Worm (Caenorhabditis elegans) whole organism, L4 larva: Measurements from ENCODE around the gene F59B1.2.

Experiments used
- D1046.2 ChIP-seq: fragments of 200-800 bp; sonication (Bioruptor generic); IDR thresholded peaks from 2 replicates; pipeline ENCODE4 v1.3.6; 2022; ENCODE audit warnings: missing genetic modification characterization, missing compliant biosample characterization
- F10B5.3 ChIP-seq: sonication (generic microtip); optimal IDR thresholded peaks from 2 replicates; lab custom pipeline; 2016; ENCODE audit warnings: mild to moderate bottlenecking, missing genetic modification characterization, missing compliant biosample characterization
- F44E2.7 ChIP-seq: fragments of 200-800 bp; sonication (Bioruptor generic); IDR thresholded peaks from 2 replicates; pipeline ENCODE4 v2.1.2; 2022; ENCODE audit warnings: missing genetic modification characterization, missing compliant biosample characterization
- T20F7.1 ChIP-seq: fragments of 200-800 bp; sonication (Bioruptor generic); optimal IDR thresholded peaks from 2 replicates; lab custom pipeline; 2018; ENCODE audit warnings: mild to moderate bottlenecking, missing genetic modification characterization, missing compliant biosample characterization
- Y105C5A.15 ChIP-seq: fragments of 200-800 bp; sonication (Bioruptor generic); IDR thresholded peaks from 2 replicates; pipeline ENCODE4 v1.3.6; 2022; ENCODE audit warnings: missing genetic modification characterization, missing compliant biosample characterization
- Y48G9A.11 ChIP-seq: fragments of 200-800 bp; sonication (Bioruptor generic); IDR thresholded peaks from 2 replicates; pipeline ENCODE4 v1.3.6; 2022; ENCODE audit warnings: missing genetic modification reagents, missing genetic modification characterization, missing compliant biosample characterization
- Y5F2A.4 ChIP-seq: fragments of 200-800 bp; sonication (Bioruptor generic); optimal IDR thresholded peaks from 2 replicates; lab custom pipeline; 2018; ENCODE audit warnings: mild to moderate bottlenecking, missing genetic modification characterization, missing compliant biosample characterization
- ZK337.2 ChIP-seq: fragments of 200-800 bp; sonication (Bioruptor generic); IDR thresholded peaks from 2 replicates; pipeline ENCODE4 v1.3.6; 2022; ENCODE audit warnings: missing genetic modification reagents, missing genetic modification characterization, missing compliant biosample characterization
- ZK546.5 ChIP-seq, 2 experiments: sonication (generic microtip); optimal IDR thresholded peaks; 2 replicates each; lab custom pipeline; 2017; ENCODE audit warnings: missing biosample characterization in 2 of 2, missing genetic modification characterization in 2 of 2
- aly-2 ChIP-seq: sonication (generic microtip); optimal IDR thresholded peaks from 2 replicates; lab custom pipeline; 2018; ENCODE audit warnings: missing biosample characterization, missing genetic modification characterization
- arid-1 ChIP-seq: fragments of 200-800 bp; sonication (Bioruptor generic); conservative IDR thresholded peaks from 2 replicates; pipeline ENCODE4 v1.3.6; 2022; ENCODE audit warnings: missing genetic modification reagents, missing genetic modification characterization, missing compliant biosample characterization
- ceh-20 ChIP-seq: fragments of 200-800 bp; sonication (Bioruptor generic); IDR thresholded peaks from 2 replicates; pipeline ENCODE4 v1.3.6; 2022; ENCODE audit warnings: missing genetic modification reagents, missing genetic modification characterization, missing compliant biosample characterization
- ceh-62 ChIP-seq: sonication (generic microtip); optimal IDR thresholded peaks from 2 replicates; lab custom pipeline; 2017; ENCODE audit warnings: missing biosample characterization, missing genetic modification characterization
- ctbp-1 ChIP-seq: fragments of 200-800 bp; sonication (Bioruptor generic); IDR thresholded peaks from 2 replicates; pipeline ENCODE4 v1.3.6; 2022; ENCODE audit warnings: missing genetic modification reagents, missing genetic modification characterization, missing compliant biosample characterization
- daf-12 ChIP-seq: fragments of 150-350 bp; optimal IDR thresholded peaks from 2 replicates; lab custom pipeline; 2014; ENCODE audit warnings: missing biosample characterization, missing genetic modification reagents, missing genetic modification characterization
- daf-16 ChIP-seq, 3 experiments: sonication (generic microtip); optimal IDR thresholded peaks; 2 replicates each; lab custom pipeline; 2016 to 2017; ENCODE audit warnings: missing genetic modification characterization in 3 of 3, missing genetic modification reagents in 3 of 3, mild to moderate bottlenecking in 2 of 3, missing compliant biosample characterization in 2 of 3, missing biosample characterization in 1 of 3, moderate library complexity in 1 of 3
- daf-19 ChIP-seq: fragments of 200-800 bp; sonication (Bioruptor generic); conservative IDR thresholded peaks from 2 replicates; pipeline ENCODE4 v1.3.6; 2022; ENCODE audit warnings: missing genetic modification characterization, missing compliant biosample characterization
- daf-8 ChIP-seq: fragments of 200-800 bp; sonication (Bioruptor generic); IDR thresholded peaks from 2 replicates; pipeline ENCODE4 v1.3.6; 2022; ENCODE audit warnings: missing genetic modification characterization, missing compliant biosample characterization
- dmd-9 ChIP-seq: fragments of 200-800 bp; sonication (Bioruptor generic); IDR thresholded peaks from 2 replicates; pipeline ENCODE4 v1.3.6; 2022; ENCODE audit warnings: missing genetic modification reagents, missing genetic modification characterization, missing compliant biosample characterization
- egl-27 ChIP-seq: sonication (generic microtip); optimal IDR thresholded peaks from 3 replicates; lab custom pipeline; 2017; ENCODE audit warnings: missing biosample characterization, missing genetic modification reagents, missing genetic modification characterization
- fkh-10 ChIP-seq: fragments of 150-350 bp; optimal IDR thresholded peaks from 2 replicates; lab custom pipeline; 2014; ENCODE audit warnings: missing biosample characterization, missing genetic modification reagents, missing genetic modification characterization
- hif-1 ChIP-seq, 2 experiments: sonication (generic microtip); optimal IDR thresholded peaks; 2 replicates each; lab custom pipeline; 2016 to 2017; ENCODE audit warnings: missing compliant biosample characterization in 2 of 2, missing genetic modification characterization in 2 of 2, missing genetic modification reagents in 2 of 2, missing genotype in 2 of 2, mild to moderate bottlenecking in 1 of 2
- hlh-11 ChIP-seq: fragments of 200-800 bp; sonication (Bioruptor generic); optimal IDR thresholded peaks from 2 replicates; lab custom pipeline; 2018; ENCODE audit warnings: mild to moderate bottlenecking, missing genetic modification characterization, missing compliant biosample characterization
- hlh-30 ChIP-seq: sonication (generic microtip); optimal IDR thresholded peaks from 2 replicates; lab custom pipeline; 2017; ENCODE audit warnings: antibody characterized with exemption, mild to moderate bottlenecking, missing genetic modification characterization, missing compliant biosample characterization; ENCODE audit not compliant: insufficient read depth
- hmg-1.1 ChIP-seq: fragments of 200-800 bp; sonication (Bioruptor generic); IDR thresholded peaks from 2 replicates; pipeline ENCODE4 v1.3.6; 2022; ENCODE audit warnings: missing genetic modification reagents, missing genetic modification characterization, missing compliant biosample characterization
- lin-15B ChIP-seq: fragments of 150-350 bp; sonication (generic microtip); optimal IDR thresholded peaks from 3 replicates; lab custom pipeline; 2014; ENCODE audit warnings: missing biosample characterization, missing genetic modification characterization
- lir-3 ChIP-seq: sonication (generic microtip); optimal IDR thresholded peaks from 2 replicates; lab custom pipeline; 2016; ENCODE audit warnings: mild to moderate bottlenecking, missing genetic modification characterization, missing compliant biosample characterization
- madf-5 ChIP-seq, 2 experiments: fragments of 200-800 bp; sonication (Bioruptor generic); IDR thresholded peaks; 2 replicates each; pipeline ENCODE4 v1.3.6; 2022; ENCODE audit warnings: missing compliant biosample characterization in 2 of 2, missing genetic modification characterization in 2 of 2
- mdl-1 ChIP-seq, 2 experiments: fragments of 150-350 bp in 1 of 2; sonication (generic microtip) in 1 of 2; optimal IDR thresholded peaks; 2 replicates each; lab custom pipeline; 2014 to 2017; ENCODE audit warnings: missing biosample characterization in 2 of 2, missing genetic modification characterization in 2 of 2
- mep-1 ChIP-seq: fragments of 150-350 bp; sonication (generic microtip); optimal IDR thresholded peaks from 3 replicates; lab custom pipeline; 2014; ENCODE audit warnings: missing biosample characterization, missing genetic modification characterization
- mxl-3 ChIP-seq: fragments of 200-800 bp; sonication (Bioruptor generic); optimal IDR thresholded peaks from 2 replicates; lab custom pipeline; 2018; ENCODE audit warnings: mild to moderate bottlenecking, missing genetic modification characterization, missing compliant biosample characterization
- nhr-10 ChIP-seq: fragments of 150-350 bp; optimal IDR thresholded peaks from 2 replicates; lab custom pipeline; 2014; ENCODE audit warnings: missing biosample characterization, missing genetic modification characterization
- nhr-102 ChIP-seq: sonication (generic microtip); optimal IDR thresholded peaks from 2 replicates; lab custom pipeline; 2016; ENCODE audit warnings: mild to moderate bottlenecking, missing genetic modification characterization, moderate library complexity, missing compliant biosample characterization
- nhr-11 ChIP-seq: fragments of 150-350 bp; optimal IDR thresholded peaks from 2 replicates; lab custom pipeline; 2014; ENCODE audit warnings: missing biosample characterization, missing genetic modification characterization
- nhr-111 ChIP-seq: fragments of 200-800 bp; sonication (Bioruptor generic); optimal IDR thresholded peaks from 2 replicates; lab custom pipeline; 2018; ENCODE audit warnings: mild to moderate bottlenecking, missing genetic modification characterization, missing compliant biosample characterization
- nhr-6 ChIP-seq: fragments of 150-350 bp; optimal IDR thresholded peaks from 2 replicates; lab custom pipeline; 2014; ENCODE audit warnings: missing biosample characterization, missing genetic modification characterization
- php-3 ChIP-seq: fragments of 200-800 bp; sonication (Bioruptor generic); IDR thresholded peaks from 2 replicates; pipeline ENCODE4 v1.3.6; 2022; ENCODE audit warnings: missing genetic modification reagents, missing genetic modification characterization, missing compliant biosample characterization
- sdz-12 ChIP-seq: fragments of 200-800 bp; sonication (Bioruptor generic); optimal IDR thresholded peaks from 2 replicates; lab custom pipeline; 2018; ENCODE audit warnings: mild to moderate bottlenecking, missing genetic modification characterization, missing compliant biosample characterization
- spr-3 ChIP-seq: fragments of 200-800 bp; sonication (Bioruptor generic); optimal IDR thresholded peaks from 2 replicates; lab custom pipeline; 2018; ENCODE audit warnings: mild to moderate bottlenecking, missing genetic modification characterization, missing compliant biosample characterization
- unc-62 ChIP-seq, 3 experiments: fragments of 150-350 bp in 1 of 3; sonication (generic microtip); optimal IDR thresholded peaks in 2 of 3; peaks in 1 of 3; 1 replicate in 1 of 3; 2 replicates in 2 of 3; lab custom pipeline; 2014 to 2017; ENCODE audit warnings: missing biosample characterization in 3 of 3, missing genetic modification characterization in 3 of 3, missing genetic modification reagents in 3 of 3, missing genotype in 1 of 3
- vab-7 ChIP-seq: fragments of 200-800 bp; sonication (Bioruptor generic); IDR thresholded peaks from 2 replicates; pipeline ENCODE4 v1.3.6; 2022; ENCODE audit warnings: missing genetic modification reagents, missing genetic modification characterization, missing compliant biosample characterization
- zag-1 ChIP-seq: fragments of 150-350 bp; optimal IDR thresholded peaks from 2 replicates; lab custom pipeline; 2014; ENCODE audit warnings: missing biosample characterization, missing genetic modification characterization
- zfp-3 ChIP-seq: fragments of 200-800 bp; sonication (Bioruptor generic); conservative IDR thresholded peaks from 2 replicates; pipeline ENCODE4 v1.3.6; 2022; ENCODE audit warnings: missing genetic modification reagents, missing genetic modification characterization, missing compliant biosample characterization
- zip-11 ChIP-seq: fragments of 200-800 bp; sonication (Bioruptor generic); IDR thresholded peaks from 2 replicates; pipeline ENCODE4 v1.3.6; 2022; ENCODE audit warnings: missing genetic modification characterization, missing compliant biosample characterization
- zip-2 ChIP-seq: fragments of 150-350 bp; optimal IDR thresholded peaks from 2 replicates; lab custom pipeline; 2014; ENCODE audit warnings: missing biosample characterization, missing genetic modification characterization
- ztf-7 ChIP-seq: fragments of 150-350 bp; optimal IDR thresholded peaks from 2 replicates; lab custom pipeline; 2014; ENCODE audit warnings: missing biosample characterization, missing genetic modification characterization

The F59B1.2 gene

ce11 chrV:3586014-3586689 is 47.0 kb upstream of the F59B1.2 start, which contains the start of the genes rpl-11.1 and T22F3.2:
TSS of gene rpl-11.1 (minus strand) at chrV:3586064.
TSS of gene T22F3.2 (plus strand) at chrV:3586639.
- TF ChIP-seq hlh-11 (tag; lab: Kevin White, UChicago) (peak; percentile 5), nhr-111 (GFP tag; lab: Kevin White, UChicago) (no peak), ztf-7 (tag; lab: Kevin White, UChicago) (no peak), lin-15B (no peak), hlh-30 (tag; lab: Kevin White, UChicago) (peak; percentile 22), daf-16 (GFP tag; optimal IDR thresholded peaks at IDR 0.05; lab: Kevin White, UChicago) (no peak), daf-16 (tag; optimal IDR thresholded peaks at IDR 0.05; lab: Kevin White, UChicago) (peak; percentile 9), nhr-10 (tag; lab: Kevin White, UChicago) (no peak), hmg-1.1 (GFP tag; lab: Robert Waterston, UW) (peak; percentile 42; the same call in 1 of the 2 replicates), ceh-62 (tag; lab: Kevin White, UChicago) (no peak), F10B5.3 (tag; lab: Kevin White, UChicago) (no peak), daf-12 (tag; lab: Kevin White, UChicago) (no peak), egl-27 (tag; lab: Kevin White, UChicago) (no peak), Y105C5A.15 (GFP tag; lab: Robert Waterston, UW) (no peak), zag-1 (tag; lab: Kevin White, UChicago) (no peak), T20F7.1 (GFP tag; lab: Kevin White, UChicago) (no peak), dmd-9 (GFP tag; lab: Robert Waterston, UW) (no peak), mep-1 (tag; lab: Kevin White, UChicago) (peak; percentile 9), daf-19 (GFP tag; lab: Robert Waterston, UW) (no peak), fkh-10 (no peak), php-3 (GFP tag; lab: Robert Waterston, UW) (no peak), zip-11 (GFP tag; lab: Robert Waterston, UW) (no peak), ZK546.5 (tag; optimal IDR thresholded peaks at IDR 0.05; lab: Kevin White, UChicago) (no peak), Y5F2A.4 (GFP tag; lab: Kevin White, UChicago) (no peak), sdz-12 (GFP tag; lab: Kevin White, UChicago) (no peak), Y48G9A.11 (no peak), daf-8 (GFP tag; lab: Robert Waterston, UW) (no peak), nhr-11 (tag; lab: Kevin White, UChicago) (no peak), madf-5 (GFP tag; IDR thresholded peaks at IDR 0.05; lab: Robert Waterston, UW) (no peak), D1046.2 (GFP tag; lab: Robert Waterston, UW) (0 out of 2 replicates have a peak, but pooled peaks have one; percentile 24), ceh-20 (GFP tag; lab: Robert Waterston, UW) (no peak), ZK337.2 (GFP tag; lab: Robert Waterston, UW) (no peak), aly-2 (no peak), F44E2.7 (GFP tag; lab: Robert Waterston, UW) (no peak), zip-2 (no peak), nhr-6 (tag; lab: Kevin White, UChicago) (no peak), zfp-3 (GFP tag; lab: Robert Waterston, UW) (no peak), ctbp-1 (GFP tag; lab: Robert Waterston, UW) (no peak), mdl-1 (tag; optimal IDR thresholded peaks at IDR 0.05; lab: Kevin White, UChicago) (peak in 1 of 2 experiments; percentile 34), spr-3 (GFP tag; lab: Kevin White, UChicago) (no peak), vab-7 (GFP tag; lab: Robert Waterston, UW) (no peak), mxl-3 (GFP tag; lab: Kevin White, UChicago) (no peak), nhr-102 (no peak), unc-62 (GFP tag; optimal IDR thresholded peaks at IDR 0.05 in 1 of 2; lab: Kevin White, UChicago) (peak in 1 of 2 experiments; percentile 47), unc-62 (tag; optimal IDR thresholded peaks at IDR 0.05; lab: Kevin White, UChicago) (no peak), arid-1 (no peak), hif-1 (tag; optimal IDR thresholded peaks at IDR 0.05; lab: Kevin White, UChicago) (peak in 1 of 2 experiments; percentile 34), lir-3 (tag; lab: Kevin White, UChicago) (no peak)
